Fruit fly (Drosophila melanogaster) whole organism, prepupa: Measurements from ENCODE around the gene NijB.

Experiments
- Blimp-1 ChIP-seq: fragments of 200-800 bp; sonication (Bioruptor generic); optimal IDR thresholded peaks from 3 replicates; lab custom pipeline; 2017; ENCODE audit warnings: missing biosample characterization, missing genetic modification characterization, mild to moderate bottlenecking, moderate library complexity, missing genetic modification reagents
- CG10631 ChIP-seq: fragments of 200-800 bp; sonication (Bioruptor generic); optimal IDR thresholded peaks from 2 replicates; lab custom pipeline; 2016; ENCODE audit warnings: missing biosample characterization, missing genetic modification characterization
- CG10669 ChIP-seq: fragments of 200-800 bp; sonication (Bioruptor generic); optimal IDR thresholded peaks from 3 replicates; lab custom pipeline; 2018; ENCODE audit warnings: missing biosample characterization, mild to moderate bottlenecking, missing genetic modification characterization, moderate library complexity
- CG11294 ChIP-seq: fragments of 200-800 bp; sonication (Bioruptor generic); IDR thresholded peaks from 2 replicates; pipeline ENCODE4 v1.3.6; 2022; ENCODE audit warnings: missing biosample characterization, missing genetic modification characterization
- CG15336 ChIP-seq: fragments of 200-800 bp; sonication (Bioruptor generic); IDR thresholded peaks from 2 replicates; pipeline ENCODE4 v1.3.6; 2022; ENCODE audit warnings: missing biosample characterization, missing genetic modification characterization
- CG1621 ChIP-seq: fragments of 200-800 bp; sonication (Bioruptor generic); optimal IDR thresholded peaks from 3 replicates; lab custom pipeline; 2018; ENCODE audit warnings: missing biosample characterization, mild to moderate bottlenecking, missing genetic modification characterization
- CG16779 ChIP-seq: fragments of 200-800 bp; sonication (Bioruptor generic); optimal IDR thresholded peaks from 3 replicates; lab custom pipeline; 2017; ENCODE audit warnings: missing biosample characterization, mild to moderate bottlenecking, missing genetic modification characterization
- CG3032 ChIP-seq: fragments of 200-800 bp; optimal IDR thresholded peaks from 2 replicates; lab custom pipeline; 2019; ENCODE audit warnings: missing biosample characterization, mild to moderate bottlenecking, missing genetic modification characterization, moderate library complexity
- CG31627 ChIP-seq: fragments of 200-800 bp; sonication (Bioruptor generic); optimal IDR thresholded peaks from 3 replicates; lab custom pipeline; 2016; ENCODE audit warnings: missing biosample characterization, missing genetic modification characterization
- CG32006 ChIP-seq: fragments of 200-800 bp; sonication (Bioruptor generic); optimal IDR thresholded peaks from 3 replicates; lab custom pipeline; 2017; ENCODE audit warnings: missing biosample characterization, mild to moderate bottlenecking, missing genetic modification characterization
- CG34406 ChIP-seq: fragments of 200-800 bp; sonication (Bioruptor generic); optimal IDR thresholded peaks from 3 replicates; lab custom pipeline; 2016; ENCODE audit warnings: missing biosample characterization, missing genetic modification characterization
- CG3919 ChIP-seq: fragments of 200-800 bp; sonication (Bioruptor generic); optimal IDR thresholded peaks from 3 replicates; lab custom pipeline; 2016; ENCODE audit warnings: missing biosample characterization, missing genetic modification characterization
- CG4318 ChIP-seq: fragments of 200-800 bp; sonication (Bioruptor generic); optimal IDR thresholded peaks from 3 replicates; lab custom pipeline; 2017; ENCODE audit warnings: missing biosample characterization, mild to moderate bottlenecking, missing genetic modification characterization
- CG6163 ChIP-seq: fragments of 200-800 bp; sonication (Bioruptor generic); IDR thresholded peaks from 3 replicates; pipeline ENCODE4 v1.3.6; 2022; ENCODE audit warnings: missing biosample characterization, missing genetic modification characterization
- CG6792 ChIP-seq: fragments of 200-800 bp; sonication (Bioruptor generic); optimal IDR thresholded peaks from 3 replicates; lab custom pipeline; 2016; ENCODE audit warnings: missing biosample characterization, missing genetic modification characterization
- CG6808 ChIP-seq: fragments of 200-800 bp; sonication (Bioruptor generic); optimal IDR thresholded peaks from 3 replicates; lab custom pipeline; 2017; ENCODE audit warnings: missing biosample characterization, missing genetic modification characterization, mild to moderate bottlenecking, moderate library complexity, missing genetic modification reagents
- CG6854 ChIP-seq: fragments of 200-800 bp; sonication (Bioruptor generic); optimal IDR thresholded peaks from 2 replicates; lab custom pipeline; 2017; ENCODE audit warnings: missing biosample characterization, mild to moderate bottlenecking, missing genetic modification characterization
- CG7368 ChIP-seq: fragments of 200-800 bp; sonication (Bioruptor generic); optimal IDR thresholded peaks from 3 replicates; lab custom pipeline; 2016; ENCODE audit warnings: missing biosample characterization, missing genetic modification characterization
- CG8119 ChIP-seq: fragments of 200-800 bp; sonication (Bioruptor generic); IDR thresholded peaks from 3 replicates; pipeline ENCODE4 v1.3.6; 2022; ENCODE audit warnings: missing biosample characterization, missing genetic modification characterization
- CG8632 ChIP-seq: fragments of 200-800 bp; sonication (Bioruptor generic); optimal IDR thresholded peaks from 3 replicates; lab custom pipeline; 2016; ENCODE audit warnings: missing biosample characterization, missing genetic modification characterization
- CG9139 ChIP-seq: fragments of 200-800 bp; sonication (Bioruptor generic); optimal IDR thresholded peaks from 3 replicates; lab custom pipeline; 2017; ENCODE audit warnings: missing biosample characterization, mild to moderate bottlenecking, missing genetic modification characterization
- Eip75B ChIP-seq: fragments of 200-800 bp; sonication (Bioruptor generic); optimal IDR thresholded peaks from 3 replicates; lab custom pipeline; 2016; ENCODE audit warnings: missing biosample characterization, missing genetic modification characterization
- Eip78C ChIP-seq: fragments of 200-800 bp; sonication (Bioruptor generic); peaks from one replicate; lab custom pipeline; 2016; ENCODE audit warnings: missing biosample characterization, missing genetic modification characterization
- Ets21C ChIP-seq: fragments of 200-800 bp; sonication (Bioruptor generic); optimal IDR thresholded peaks from 3 replicates; lab custom pipeline; 2016; ENCODE audit warnings: missing biosample characterization, missing genetic modification characterization
- Ets96B ChIP-seq: fragments of 200-800 bp; optimal IDR thresholded peaks from 2 replicates; lab custom pipeline; 2019; ENCODE audit warnings: missing biosample characterization, mild to moderate bottlenecking, missing genetic modification characterization, moderate library complexity
- Hr38 ChIP-seq: sonication (Bioruptor generic); optimal IDR thresholded peaks from 2 replicates; lab custom pipeline; 2016; ENCODE audit warnings: missing biosample characterization, missing genetic modification characterization
- Hr39 ChIP-seq: fragments of 200-800 bp; sonication (Bioruptor generic); optimal IDR thresholded peaks from 2 replicates; lab custom pipeline; 2016; ENCODE audit warnings: missing biosample characterization, missing genetic modification characterization
- Hr4 ChIP-seq: fragments of 200-800 bp; sonication (Bioruptor generic); optimal IDR thresholded peaks from 3 replicates; lab custom pipeline; 2016; ENCODE audit warnings: missing biosample characterization, missing genetic modification characterization
- OdsH ChIP-seq: fragments of 200-800 bp; sonication (Bioruptor generic); optimal IDR thresholded peaks from 3 replicates; lab custom pipeline; 2016; ENCODE audit warnings: missing biosample characterization, missing genetic modification characterization
- Sox102F ChIP-seq: fragments of 200-800 bp; sonication (Bioruptor generic); optimal IDR thresholded peaks from 2 replicates; lab custom pipeline; 2016; ENCODE audit warnings: missing biosample characterization, mild to moderate bottlenecking, missing genetic modification characterization
- Sox15 ChIP-seq: fragments of 200-800 bp; sonication (Bioruptor generic); optimal IDR thresholded peaks from 3 replicates; lab custom pipeline; 2016; ENCODE audit warnings: missing biosample characterization, missing genetic modification characterization
- cyc ChIP-seq: fragments of 200-800 bp; sonication (Bioruptor generic); optimal IDR thresholded peaks from 3 replicates; lab custom pipeline; 2016; ENCODE audit warnings: missing biosample characterization, missing genetic modification characterization
- dac ChIP-seq: fragments of 200-800 bp; sonication (Bioruptor generic); optimal IDR thresholded peaks from 2 replicates; lab custom pipeline; 2017; ENCODE audit warnings: missing biosample characterization, mild to moderate bottlenecking, missing genetic modification characterization
- dsx ChIP-seq: fragments of 200-800 bp; optimal IDR thresholded peaks from 3 replicates; lab custom pipeline; 2019; ENCODE audit warnings: missing biosample characterization, mild to moderate bottlenecking, missing genetic modification characterization, moderate library complexity; ENCODE audit not compliant: poor library complexity, severe bottlenecking
- eg ChIP-seq: fragments of 200-800 bp; sonication (Bioruptor generic); IDR thresholded peaks from 3 replicates; pipeline ENCODE4 v1.3.6; 2022; ENCODE audit warnings: missing biosample characterization, missing genetic modification characterization
- esn ChIP-seq: fragments of 200-800 bp; sonication (Bioruptor generic); optimal IDR thresholded peaks from 2 replicates; lab custom pipeline; 2016; ENCODE audit warnings: missing biosample characterization, mild to moderate bottlenecking, missing genetic modification characterization, moderate library complexity
- fd85E ChIP-seq: fragments of 200-800 bp; sonication (Bioruptor generic); optimal IDR thresholded peaks from 3 replicates; lab custom pipeline; 2016; ENCODE audit warnings: missing biosample characterization, missing genetic modification characterization
- fkh ChIP-seq: fragments of 200-800 bp; sonication (Bioruptor generic); optimal IDR thresholded peaks from 3 replicates; lab custom pipeline; 2017; ENCODE audit warnings: missing biosample characterization, mild to moderate bottlenecking, missing genetic modification characterization, moderate library complexity
- pdm3 ChIP-seq: fragments of 200-800 bp; sonication (Bioruptor generic); optimal IDR thresholded peaks from 3 replicates; lab custom pipeline; 2016; ENCODE audit warnings: missing biosample characterization, missing genetic modification characterization
- salr ChIP-seq, 2 experiments: fragments of 200-800 bp; sonication (Bioruptor generic); optimal IDR thresholded peaks; 3 replicates each; lab custom pipeline; 2016 to 2018; ENCODE audit warnings: missing biosample characterization in 2 of 2, missing genetic modification characterization in 2 of 2, mild to moderate bottlenecking in 1 of 2
- spab ChIP-seq: fragments of 200-800 bp; sonication (Bioruptor generic); optimal IDR thresholded peaks from 2 replicates; lab custom pipeline; 2017; ENCODE audit warnings: missing biosample characterization, mild to moderate bottlenecking, missing genetic modification characterization, missing genetic modification reagents
- ss ChIP-seq, 2 experiments: fragments of 200-800 bp; sonication (Bioruptor generic); optimal IDR thresholded peaks; 2 replicates in 1 of 2; 3 replicates in 1 of 2; lab custom pipeline; 2017 to 2018; ENCODE audit warnings: mild to moderate bottlenecking in 2 of 2, missing biosample characterization in 2 of 2, missing genetic modification characterization in 2 of 2, moderate library complexity in 1 of 2
- svp ChIP-seq: fragments of 200-800 bp; sonication (Bioruptor generic); peaks from one replicate; lab custom pipeline; 2016; ENCODE audit warnings: missing biosample characterization, missing genetic modification characterization
- vri ChIP-seq: fragments of 200-800 bp; sonication (Bioruptor generic); optimal IDR thresholded peaks from 3 replicates; lab custom pipeline; 2016; ENCODE audit warnings: missing biosample characterization, mild to moderate bottlenecking, missing genetic modification characterization

NijB gene

dm6 chr3L:18891986-18892385, at the start of gene NijB:
NijB (plus strand) TSS chr3L:18892383.
- peak; percentile 69 for TF ChIP-seq svp (GFP tag; lab: Kevin White, UChicago)
- no peak for TF ChIP-seq CG3032 (tag; lab: Kevin White, UChicago)
- TF ChIP-seq vri (GFP tag; lab: Kevin White, UChicago), result peak; percentile 56
- TF ChIP-seq ss (GFP tag; optimal IDR thresholded peaks at IDR 0.05; lab: Kevin White, UChicago), result peak in 1 of 2 experiments; percentile 0
- TF ChIP-seq Eip75B (GFP tag; lab: Kevin White, UChicago), result peak; percentile 88
- TF ChIP-seq OdsH (GFP tag; lab: Kevin White, UChicago), result peak; percentile 7

dm6 chr3L:18845833-18846232, 46.4 kb upstream of the NijB start:
- TF ChIP-seq CG6163 (GFP tag; lab: Robert Waterston, UW) (no peak), CG32006 (GFP tag; lab: Kevin White, UChicago) (no peak), dsx (no peak), CG31627 (no peak), CG10631 (no peak), Hr4 (GFP tag; lab: Kevin White, UChicago) (no peak), spab (GFP tag; lab: Kevin White, UChicago) (no peak), dac (GFP tag; lab: Kevin White, UChicago) (no peak), CG1621 (tag; lab: Kevin White, UChicago) (no peak), CG6792 (no peak), CG8632 (no peak), CG3919 (GFP tag; lab: Kevin White, UChicago) (no peak), eg (GFP tag; lab: Robert Waterston, UW) (no peak), CG4318 (GFP tag; lab: Kevin White, UChicago) (no peak), cyc (no peak), esn (GFP tag; lab: Kevin White, UChicago) (no peak), Eip78C (GFP tag; lab: Kevin White, UChicago) (no peak), pdm3 (no peak)

dm6 chr3L:18846233-18846271, 46.1 kb upstream of the NijB start, which contains the start of gene Indy:
Indy (minus strand) TSS chr3L:18846267.
- TF ChIP-seq CG6854 (GFP tag; lab: Kevin White, UChicago), result no peak
- TF ChIP-seq fkh (GFP tag; lab: Kevin White, UChicago), result no peak
- no peak for TF ChIP-seq CG31627

dm6 chr3L:18846272-18846741, 45.9 kb upstream of the NijB start:
- TF ChIP-seq CG15336 (GFP tag; lab: Robert Waterston, UW) (0 out of 2 replicates have a peak, but pooled peaks have one; percentile 14), dsx (peak; percentile 74), ss (GFP tag; optimal IDR thresholded peaks at IDR 0.05; lab: Kevin White, UChicago) (peak in 1 of 2 experiments; percentile 8), Ets21C (GFP tag; lab: Kevin White, UChicago) (no peak), fkh (GFP tag; lab: Kevin White, UChicago) (peak; percentile 17)

dm6 chr3L:18848436-18848835, 43.7 kb upstream of the NijB start:
- TF ChIP-seq CG34406 (GFP tag; lab: Kevin White, UChicago) (no peak), Sox102F (GFP tag; lab: Kevin White, UChicago) (no peak), Hr38 (GFP tag; lab: Kevin White, UChicago) (no peak), dac (GFP tag; lab: Kevin White, UChicago) (no peak), fd85E (GFP tag; lab: Kevin White, UChicago) (no peak), CG11294 (GFP tag; lab: Robert Waterston, UW) (no peak), esn (GFP tag; lab: Kevin White, UChicago) (peak; percentile 66), OdsH (GFP tag; lab: Kevin White, UChicago) (peak; percentile 43), CG7368 (GFP tag; lab: Kevin White, UChicago) (peak; percentile 13), CG10669 (GFP tag; lab: Kevin White, UChicago) (no peak), CG32006 (GFP tag; lab: Kevin White, UChicago) (no peak), salr (GFP tag; optimal IDR thresholded peaks at IDR 0.05; lab: Kevin White, UChicago) (no peak), Blimp-1 (GFP tag; lab: Kevin White, UChicago) (no peak), CG6808 (GFP tag; lab: Kevin White, UChicago) (no peak), CG8119 (GFP tag; lab: Robert Waterston, UW) (no peak), CG16779 (no peak), Hr4 (GFP tag; lab: Kevin White, UChicago) (peak; percentile 35), Hr39 (peak; percentile 53), CG6792 (peak; percentile 17), CG10631 (no peak), CG3919 (GFP tag; lab: Kevin White, UChicago) (no peak), CG6163 (GFP tag; lab: Robert Waterston, UW) (no peak), CG9139 (GFP tag; lab: Kevin White, UChicago) (no peak), Sox15 (GFP tag; lab: Kevin White, UChicago) (no peak), eg (GFP tag; lab: Robert Waterston, UW) (no peak), CG1621 (tag; lab: Kevin White, UChicago) (no peak), Ets96B (no peak), pdm3 (peak; percentile 66), CG31627 (peak; percentile 63)
